Fruit fly (Drosophila melanogaster) whole organism, adult: ENCODE measurements around the gene dpr10.

Experiments used
- CG11617 ChIP-seq: fragments of 200-800 bp; sonication (Bioruptor generic); optimal IDR thresholded peaks from 2 replicates; lab custom pipeline; 2017; ENCODE audit warnings: mild to moderate bottlenecking, missing biosample characterization, missing genetic modification reagents, missing genetic modification characterization
- CG12768 ChIP-seq: fragments of 200-800 bp; sonication (Bioruptor generic); optimal IDR thresholded peaks from 2 replicates; lab custom pipeline; 2017; ENCODE audit warnings: missing biosample characterization, missing genetic modification characterization, mild to moderate bottlenecking, moderate library complexity, missing genetic modification reagents
- CG14711 ChIP-seq: fragments of 200-800 bp; sonication (Bioruptor generic); optimal IDR thresholded peaks from 2 replicates; lab custom pipeline; 2018; ENCODE audit warnings: missing biosample characterization, mild to moderate bottlenecking, missing genetic modification characterization, moderate library complexity
- CG1620 ChIP-seq: fragments of 200-800 bp; sonication (Bioruptor generic); optimal IDR thresholded peaks from 2 replicates; lab custom pipeline; 2016; ENCODE audit warnings: missing biosample characterization, missing genetic modification characterization
- CG33017 ChIP-seq: fragments of 200-800 bp; sonication (Bioruptor generic); optimal IDR thresholded peaks from 2 replicates; lab custom pipeline; 2018; ENCODE audit warnings: missing biosample characterization, mild to moderate bottlenecking, missing genetic modification characterization, moderate library complexity
- CG5204 ChIP-seq: fragments of 200-800 bp; sonication (Bioruptor generic); optimal IDR thresholded peaks from 2 replicates; lab custom pipeline; 2016; ENCODE audit warnings: missing biosample characterization, missing genetic modification characterization
- CG7045 ChIP-seq: fragments of 200-800 bp; sonication (Bioruptor generic); optimal IDR thresholded peaks from 2 replicates; lab custom pipeline; 2017; ENCODE audit warnings: missing biosample characterization, mild to moderate bottlenecking, missing genetic modification characterization
- CG7101 ChIP-seq: fragments of 200-800 bp; sonication (Bioruptor generic); optimal IDR thresholded peaks from 2 replicates; lab custom pipeline; 2018; ENCODE audit warnings: missing biosample characterization, mild to moderate bottlenecking, missing genetic modification characterization, moderate library complexity
- Clk ChIP-seq: fragments of 200-800 bp; sonication (Bioruptor generic); optimal IDR thresholded peaks from 2 replicates; lab custom pipeline; 2017; ENCODE audit warnings: missing biosample characterization, missing genetic modification characterization
- Crg-1 ChIP-seq: fragments of 200-800 bp; sonication (Bioruptor generic); optimal IDR thresholded peaks from 2 replicates; lab custom pipeline; 2016; ENCODE audit warnings: missing biosample characterization, missing genetic modification characterization
- Hr96 ChIP-seq: fragments of 200-800 bp; sonication (Bioruptor generic); optimal IDR thresholded peaks from 2 replicates; lab custom pipeline; 2016; ENCODE audit warnings: missing biosample characterization, missing genetic modification characterization
- Mnt ChIP-seq: fragments of 200-800 bp; sonication (Bioruptor generic); optimal IDR thresholded peaks from 2 replicates; lab custom pipeline; 2016; ENCODE audit warnings: missing biosample characterization, mild to moderate bottlenecking, missing genetic modification characterization
- bab1 ChIP-seq: fragments of 200-800 bp; sonication (Bioruptor generic); optimal IDR thresholded peaks from 3 replicates; lab custom pipeline; 2019; ENCODE audit warnings: missing biosample characterization, mild to moderate bottlenecking, missing genetic modification characterization, moderate library complexity
- cic ChIP-seq: fragments of 200-800 bp; sonication (Bioruptor generic); optimal IDR thresholded peaks from 2 replicates; lab custom pipeline; 2017; ENCODE audit warnings: missing biosample characterization, mild to moderate bottlenecking, missing genetic modification characterization, moderate library complexity
- cnc ChIP-seq, 2 experiments: fragments of >200 bp; optimal IDR thresholded peaks; 2 replicates each; lab custom pipeline; 2017
- kay ChIP-seq: fragments of 200-800 bp; sonication (Bioruptor generic); peaks from one replicate; lab custom pipeline; 2016; ENCODE audit warnings: missing biosample characterization, missing genetic modification characterization, borderline replicate concordance
- ovo ChIP-seq: fragments of 200-800 bp; sonication (Bioruptor generic); optimal IDR thresholded peaks from 2 replicates; lab custom pipeline; 2016; ENCODE audit warnings: missing biosample characterization, missing genetic modification characterization
- pad ChIP-seq: fragments of 200-800 bp; sonication (Bioruptor generic); optimal IDR thresholded peaks from 3 replicates; lab custom pipeline; 2017; ENCODE audit warnings: missing biosample characterization, missing genetic modification characterization, mild to moderate bottlenecking, moderate library complexity, missing genetic modification reagents
- tj ChIP-seq: fragments of 200-800 bp; sonication (Bioruptor generic); optimal IDR thresholded peaks from 3 replicates; lab custom pipeline; 2017; ENCODE audit warnings: missing biosample characterization, mild to moderate bottlenecking, missing genetic modification characterization, moderate library complexity
- toe ChIP-seq: fragments of 200-800 bp; sonication (Bioruptor generic); optimal IDR thresholded peaks from 2 replicates; lab custom pipeline; 2016; ENCODE audit warnings: missing biosample characterization, missing genetic modification characterization

dpr10 gene

dm6 chr3L:10185924-10186323 lies at the start of gene dpr10:
dpr10 (minus strand) TSS chr3L:10186108.
- TF ChIP-seq bab1 (GFP tag; lab: Kevin White, UChicago) = no peak
- no peak for TF ChIP-seq CG7101
- TF ChIP-seq CG14711 (tag; lab: Kevin White, UChicago) = no peak
- TF ChIP-seq kay = no peak
- no peak for TF ChIP-seq cic
- no peak for TF ChIP-seq Crg-1 (GFP tag; lab: Kevin White, UChicago)
- TF ChIP-seq ovo (GFP tag; lab: Kevin White, UChicago) = no peak
- TF ChIP-seq CG12768 (GFP tag; lab: Kevin White, UChicago) = no peak
- TF ChIP-seq toe (GFP tag; lab: Kevin White, UChicago) = no peak
- TF ChIP-seq cnc (optimal IDR thresholded peaks at IDR 0.05; lab: Kevin White, UChicago) = no peak
- no peak for TF ChIP-seq Clk
- no peak for TF ChIP-seq tj
- TF ChIP-seq CG5204 (GFP tag; lab: Kevin White, UChicago) = no peak
- TF ChIP-seq CG7045 (GFP tag; lab: Kevin White, UChicago) = no peak
- TF ChIP-seq Mnt (GFP tag; lab: Kevin White, UChicago) = no peak
- no peak for TF ChIP-seq CG1620 (GFP tag; lab: Kevin White, UChicago)
- TF ChIP-seq pad (GFP tag; lab: Kevin White, UChicago) = no peak
- TF ChIP-seq CG33017 (tag; lab: Kevin White, UChicago) = no peak
- no peak for TF ChIP-seq CG11617 (GFP tag; lab: Kevin White, UChicago)

- TF ChIP-seq cnc (optimal IDR thresholded peaks at IDR 0.05; lab: Kevin White, UChicago) (no peak), CG33017 (tag; lab: Kevin White, UChicago) (no peak), bab1 (GFP tag; lab: Kevin White, UChicago) (no peak), CG1620 (GFP tag; lab: Kevin White, UChicago) (no peak), kay (no peak), cic (no peak), Mnt (GFP tag; lab: Kevin White, UChicago) (no peak), CG5204 (GFP tag; lab: Kevin White, UChicago) (no peak), tj (no peak), CG12768 (GFP tag; lab: Kevin White, UChicago) (no peak), Clk (no peak), ovo (GFP tag; lab: Kevin White, UChicago) (no peak), CG7101 (no peak), CG7045 (GFP tag; lab: Kevin White, UChicago) (no peak), Crg-1 (GFP tag; lab: Kevin White, UChicago) (no peak), pad (GFP tag; lab: Kevin White, UChicago) (no peak), Hr96 (GFP tag; lab: Kevin White, UChicago) (no peak), toe (GFP tag; lab: Kevin White, UChicago) (no peak)
Measured at dm6 chr3L:10233025-10233424, 47.1 kb upstream of the dpr10 start.

- no peak for TF ChIP-seq Crg-1 (GFP tag; lab: Kevin White, UChicago)
- no peak for TF ChIP-seq toe (GFP tag; lab: Kevin White, UChicago)
- TF ChIP-seq CG33017 (tag; lab: Kevin White, UChicago) = no peak
- no peak for TF ChIP-seq tj
- TF ChIP-seq cic = no peak
- no peak for TF ChIP-seq ovo (GFP tag; lab: Kevin White, UChicago)
- no peak for TF ChIP-seq bab1 (GFP tag; lab: Kevin White, UChicago)
- no peak for TF ChIP-seq CG11617 (GFP tag; lab: Kevin White, UChicago)
- no peak for TF ChIP-seq Clk
- no peak for TF ChIP-seq CG12768 (GFP tag; lab: Kevin White, UChicago)
- no peak for TF ChIP-seq kay
- no peak for TF ChIP-seq Mnt (GFP tag; lab: Kevin White, UChicago)
Measured at dm6 chr3L:10230542-10230941, 44.6 kb upstream of the dpr10 start.

dm6 chr3L:10227094-10227493 lies 41.2 kb upstream of the dpr10 start:
- no peak for TF ChIP-seq CG14711 (tag; lab: Kevin White, UChicago)
- TF ChIP-seq ovo (GFP tag; lab: Kevin White, UChicago) = no peak
- no peak for TF ChIP-seq CG5204 (GFP tag; lab: Kevin White, UChicago)
- TF ChIP-seq CG1620 (GFP tag; lab: Kevin White, UChicago) = no peak
- TF ChIP-seq Crg-1 (GFP tag; lab: Kevin White, UChicago) = no peak
- no peak for TF ChIP-seq CG11617 (GFP tag; lab: Kevin White, UChicago)

DNA sequence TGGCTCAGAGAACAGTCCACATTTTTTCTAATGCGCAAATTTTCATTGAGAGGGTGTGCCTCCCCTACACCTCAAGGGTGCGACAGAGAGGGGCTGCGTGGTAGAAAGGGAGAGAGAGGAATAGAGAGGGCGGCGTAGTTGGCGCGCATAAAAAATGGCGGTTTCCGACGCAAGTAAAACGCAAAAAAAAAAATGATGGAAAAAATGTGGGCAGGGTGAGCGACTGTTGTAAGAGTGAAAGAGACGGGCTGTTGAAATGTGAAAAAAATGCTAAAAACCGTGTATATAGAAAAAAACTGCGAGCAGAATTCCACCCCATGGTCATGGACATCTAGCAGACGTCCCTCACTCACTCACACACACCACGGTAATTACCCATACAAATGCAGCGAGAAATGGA lies 40.1 kb upstream of the dpr10 start:
- no peak for TF ChIP-seq cic
- TF ChIP-seq CG12768 (GFP tag; lab: Kevin White, UChicago) = no peak
- TF ChIP-seq CG14711 (tag; lab: Kevin White, UChicago) = no peak
- TF ChIP-seq kay = no peak
- TF ChIP-seq cnc (optimal IDR thresholded peaks at IDR 0.05; lab: Kevin White, UChicago) = no peak
- TF ChIP-seq Crg-1 (GFP tag; lab: Kevin White, UChicago) = no peak

- TF ChIP-seq CG33017 (tag; lab: Kevin White, UChicago) = no peak
- no peak for TF ChIP-seq Crg-1 (GFP tag; lab: Kevin White, UChicago)
- no peak for TF ChIP-seq bab1 (GFP tag; lab: Kevin White, UChicago)
- no peak for TF ChIP-seq Mnt (GFP tag; lab: Kevin White, UChicago)
- no peak for TF ChIP-seq kay
- TF ChIP-seq cnc (optimal IDR thresholded peaks at IDR 0.05; lab: Kevin White, UChicago) = no peak
- TF ChIP-seq ovo (GFP tag; lab: Kevin White, UChicago) = no peak
- TF ChIP-seq CG12768 (GFP tag; lab: Kevin White, UChicago) = no peak
- TF ChIP-seq tj = no peak
Measured at dm6 chr3L:10225214-10225729, 39.4 kb upstream of the dpr10 start, which contains the start of gene scramb1. scramb1 (minus strand) TSS chr3L:10225240.
